Worm (Caenorhabditis elegans) whole organism, late embryonic: ENCODE data around the gene arl-3.

ENCODE experiments used
- gmeb-2 ChIP-seq: sonication (generic microtip); optimal IDR thresholded peaks from 2 replicates; lab custom pipeline; 2016; ENCODE audit warnings: missing genetic modification characterization, inconsistent platforms, missing compliant biosample characterization
- pha-4 ChIP-seq: fragments of 150-350 bp; optimal IDR thresholded peaks from 2 replicates; lab custom pipeline; 2018; ENCODE audit warnings: missing biosample characterization, missing genetic modification reagents, missing genetic modification characterization

- TF ChIP-seq gmeb-2 (tag; lab: Kevin White, UChicago) (no peak), pha-4 (tag; lab: Kevin White, UChicago) (no peak)
These were observed 6.9 kb upstream of the arl-3 start for ce11 chrII:14599284-14599862.
